Worm (Caenorhabditis elegans) whole organism, L3 larva: ENCODE results near the gene F44D12.8.

ENCODE experiments used
- R02D3.7 ChIP-seq: fragments of 150-350 bp; optimal IDR thresholded peaks from 2 replicates; lab custom pipeline; 2014; ENCODE audit warnings: missing biosample characterization, missing genetic modification characterization
- aly-2 ChIP-seq: fragments of 150-350 bp; optimal IDR thresholded peaks from 2 replicates; lab custom pipeline; 2014; ENCODE audit warnings: missing biosample characterization, missing genetic modification characterization
- elt-2 ChIP-seq: sonication (generic microtip); optimal IDR thresholded peaks from 2 replicates; lab custom pipeline; 2016; ENCODE audit warnings: missing genetic modification reagents, mild to moderate bottlenecking, missing genetic modification characterization, missing compliant biosample characterization
- elt-3 ChIP-seq, 3 experiments: fragments of 150-350 bp in 1 of 3; sonication (generic microtip) in 2 of 3; optimal IDR thresholded peaks; 2 replicates in 2 of 3; 4 replicates in 1 of 3; lab custom pipeline; 2014 to 2017; ENCODE audit warnings: missing biosample characterization in 3 of 3, missing genetic modification characterization in 3 of 3
- nhr-11 ChIP-seq: fragments of 150-350 bp; optimal IDR thresholded peaks from 2 replicates; lab custom pipeline; 2014; ENCODE audit warnings: missing biosample characterization, missing genetic modification characterization
- nhr-28 ChIP-seq: fragments of 150-350 bp; optimal IDR thresholded peaks from 2 replicates; lab custom pipeline; 2014; ENCODE audit warnings: missing biosample characterization, missing genetic modification characterization
- skn-1 ChIP-seq: fragments of 150-350 bp; optimal IDR thresholded peaks from 2 replicates; lab custom pipeline; 2014; ENCODE audit warnings: missing biosample characterization, missing genetic modification characterization
- zag-1 ChIP-seq: fragments of 150-350 bp; optimal IDR thresholded peaks from 2 replicates; lab custom pipeline; 2014; ENCODE audit warnings: missing biosample characterization, missing genetic modification characterization
- ztf-4 ChIP-seq: fragments of 150-350 bp; optimal IDR thresholded peaks from 2 replicates; lab custom pipeline; 2014; ENCODE audit warnings: missing biosample characterization, missing genetic modification characterization

F44D12.8 gene

DNA sequence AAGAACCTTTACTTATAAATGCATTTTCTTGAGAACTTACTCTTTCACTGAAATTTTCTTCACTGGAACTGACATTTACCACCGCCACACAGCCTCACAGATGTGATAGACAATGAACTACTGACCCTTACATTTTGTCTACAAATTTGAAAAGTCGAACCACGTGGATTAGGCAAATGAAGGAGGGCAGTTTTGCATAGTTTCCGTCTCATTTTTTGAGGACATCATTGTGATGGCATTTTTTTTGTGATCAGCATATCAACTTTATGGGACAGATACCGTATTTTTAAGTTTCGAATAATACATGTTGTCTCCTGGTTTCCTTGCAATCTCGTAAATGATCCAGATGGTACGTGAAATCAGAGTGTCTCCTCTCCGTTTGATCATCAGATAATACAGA is 49.4 kb downstream of the F44D12.8 start, which contains the start of gene W01B6.3:
W01B6.3 (minus strand) TSS at position 101 of the 400 bp plus-strand sequence.
- TF ChIP-seq elt-3 (tag; optimal IDR thresholded peaks at IDR 0.05; lab: Kevin White, UChicago), result no peak
- no peak for TF ChIP-seq elt-2 (tag; lab: Kevin White, UChicago)
- no peak for TF ChIP-seq ztf-4
- no peak for TF ChIP-seq skn-1 (tag; lab: Kevin White, UChicago)
- no peak for TF ChIP-seq R02D3.7 (tag; lab: Kevin White, UChicago)
- TF ChIP-seq nhr-11 (tag; lab: Kevin White, UChicago), result no peak
- TF ChIP-seq aly-2 (tag; lab: Kevin White, UChicago), result no peak
- no peak for TF ChIP-seq nhr-28 (tag; lab: Kevin White, UChicago)
- TF ChIP-seq zag-1 (tag; lab: Kevin White, UChicago), result no peak
